Fruit fly (Drosophila melanogaster): ENCODE measurements around the gene CG17721.

The CG17721 gene

DNA sequence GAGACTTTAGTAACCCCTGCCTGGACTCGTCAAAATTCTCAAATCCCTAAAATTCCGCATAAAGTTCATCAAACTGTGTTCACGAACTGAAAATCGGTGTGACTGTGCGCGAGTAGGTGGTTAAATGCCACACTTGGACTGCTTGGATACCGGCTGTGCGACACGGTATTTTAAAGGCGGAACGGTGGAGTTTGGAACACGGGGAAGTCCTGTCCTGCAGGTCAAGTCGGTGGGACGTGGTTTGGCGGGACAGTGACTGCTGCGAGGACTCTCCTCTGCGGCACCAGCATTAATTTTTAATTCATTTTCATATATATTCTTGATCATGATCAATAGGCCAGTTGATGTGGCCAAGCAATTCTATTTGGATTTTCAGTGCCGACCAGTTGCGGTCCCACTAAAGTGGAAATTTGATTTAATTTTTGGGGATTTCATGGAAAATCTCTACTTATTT is at the start of gene CG17721, which contains the start of gene Arfip:
TSS of gene CG17721 (plus strand) at position 223 of the 454 bp plus-strand sequence.
TSS of gene Arfip (minus strand) at position 96 of the 454 bp plus-strand sequence.
- no peak for TF ChIP-seq noc (tag; optimal IDR thresholded peaks at IDR 0.05)

- TF ChIP-seq noc (tag; optimal IDR thresholded peaks at IDR 0.05), result no peak
These were observed 39.1 kb upstream of the CG17721 start, which contains the start of gene CG18577 for dm6 chr3R:11195792-11196191. Gene CG18577 (plus strand): TSS chr3R:11196092.

- TF ChIP-seq noc (tag; optimal IDR thresholded peaks at IDR 0.05), result peak; percentile 98
These were observed 38.1 kb upstream of the CG17721 start for dm6 chr3R:11196648-11197388.

- TF ChIP-seq noc (tag; optimal IDR thresholded peaks at IDR 0.05), result no peak
These were observed 37.6 kb upstream of the CG17721 start, which contains the start of gene cu for dm6 chr3R:11197389-11197716. Gene cu (plus strand): TSS chr3R:11197592.

DNA sequence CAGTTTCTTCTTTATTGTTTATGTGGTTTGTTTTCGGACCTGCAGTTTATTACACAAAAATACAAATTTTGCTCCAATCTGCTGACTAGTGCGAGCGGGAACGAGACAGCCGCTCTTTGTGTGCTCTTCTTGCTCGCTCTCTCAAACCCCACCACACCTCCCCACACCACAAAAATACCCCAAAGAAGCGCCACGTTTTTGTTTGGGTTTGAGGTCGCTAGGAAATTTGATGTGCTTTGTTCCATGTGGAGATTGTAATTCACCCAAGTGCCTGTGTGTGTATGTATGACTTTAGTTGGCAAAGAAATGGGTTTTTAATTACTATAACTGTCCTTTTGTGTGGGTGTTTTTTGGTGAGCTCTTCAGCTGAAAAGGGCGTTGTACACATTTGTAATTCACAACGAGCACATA is 36.9 kb upstream of the CG17721 start:
- peak; percentile 34 for TF ChIP-seq noc (tag; optimal IDR thresholded peaks at IDR 0.05)

DNA sequence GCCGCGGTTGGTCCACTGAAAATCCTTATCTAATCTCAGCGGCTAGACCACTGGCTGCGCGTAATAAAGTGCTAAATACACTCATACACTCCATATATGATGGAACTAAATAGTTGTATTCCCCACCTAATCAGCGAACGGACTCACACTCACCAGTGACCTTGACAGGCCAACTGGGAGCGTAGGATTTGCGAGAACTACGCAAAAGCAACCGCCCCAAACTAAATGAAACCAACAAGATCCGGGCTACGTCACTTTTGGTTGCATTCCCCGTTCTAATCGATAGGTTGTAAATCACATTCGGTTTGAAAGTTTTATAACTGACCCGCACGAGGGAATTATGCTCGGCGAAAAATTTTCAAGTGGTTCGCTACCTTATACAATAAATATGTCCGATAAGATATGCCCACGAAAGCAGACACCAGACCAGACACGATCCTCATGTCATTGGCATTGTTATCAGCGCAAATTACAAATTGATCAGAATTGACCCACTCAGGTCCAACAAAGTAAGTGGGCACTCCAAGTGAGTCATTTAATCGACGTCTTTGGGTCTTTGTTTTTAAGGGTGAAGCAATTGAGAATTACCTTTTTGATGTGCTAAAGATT is 35.6 kb upstream of the CG17721 start:
- peak; percentile 71 for TF ChIP-seq noc (tag; optimal IDR thresholded peaks at IDR 0.05)

DNA sequence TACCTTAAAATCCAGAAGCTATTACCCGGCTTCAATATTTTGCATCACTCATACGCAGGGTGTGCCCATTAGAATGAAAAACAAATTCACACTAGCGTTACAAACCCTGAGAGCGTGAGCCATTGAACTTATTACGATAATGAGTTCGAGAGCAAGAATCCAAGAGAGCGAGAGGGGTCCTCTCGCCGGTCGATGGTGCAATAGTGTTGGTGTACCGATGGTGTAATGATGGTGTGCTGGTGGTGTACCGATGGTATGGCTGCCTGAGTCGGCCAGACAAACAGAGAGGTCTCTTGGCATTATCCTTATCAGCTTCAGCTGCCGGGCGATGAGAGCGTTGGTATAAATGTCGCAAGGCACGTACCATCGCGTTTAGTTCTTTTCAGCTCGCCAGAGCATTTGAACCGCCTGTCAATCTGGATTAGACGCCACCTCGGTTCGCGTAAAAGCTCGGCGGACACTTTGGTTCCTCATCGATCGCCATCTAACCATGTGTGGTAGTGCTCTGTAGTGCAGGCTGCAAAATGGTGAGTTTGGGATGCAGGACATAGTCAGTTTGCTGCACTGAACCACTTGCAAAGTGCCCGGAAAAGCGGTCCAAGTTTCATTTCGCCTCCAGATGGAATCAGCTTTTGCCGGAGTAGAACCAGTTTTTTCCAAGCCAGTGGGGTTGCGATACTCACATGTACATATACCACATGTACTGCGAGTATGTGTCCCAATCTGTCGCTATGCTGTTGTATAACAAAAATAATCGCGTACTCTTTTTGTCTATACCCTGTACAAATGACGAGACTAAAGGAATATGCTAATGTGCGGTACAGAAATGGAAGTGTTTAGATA is 34.7 kb upstream of the CG17721 start:
- TF ChIP-seq noc (tag; optimal IDR thresholded peaks at IDR 0.05), result no peak

DNA sequence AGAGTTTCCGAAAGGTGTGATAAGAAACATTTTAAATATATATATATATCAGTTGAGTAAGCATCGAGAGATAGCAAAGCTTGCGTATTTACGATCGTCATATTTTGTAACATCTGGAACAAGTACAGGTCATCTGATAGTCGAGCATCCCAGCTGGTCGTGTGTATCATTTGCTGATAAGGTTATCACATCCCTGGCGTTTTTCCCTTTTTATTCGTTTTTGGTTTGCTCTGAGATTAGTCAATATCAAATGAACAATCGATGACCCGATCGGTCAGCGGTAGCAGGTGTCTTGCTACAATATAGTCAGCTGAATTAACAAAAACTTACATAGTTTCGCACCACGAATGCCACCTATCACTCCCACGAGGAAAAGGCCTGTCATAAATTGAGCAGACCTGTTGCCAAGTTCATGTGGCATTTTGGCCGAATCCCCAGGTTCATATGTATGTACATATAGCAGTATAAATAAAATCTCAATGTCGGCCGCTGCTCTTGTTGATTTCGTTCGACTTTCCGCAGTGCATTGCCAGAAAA is 34.0 kb upstream of the CG17721 start:
- peak; percentile 94 for TF ChIP-seq noc (tag; optimal IDR thresholded peaks at IDR 0.05)

dm6 chr3R:11208766-11209331 is 26.1 kb upstream of the CG17721 start:
- no peak for TF ChIP-seq noc (tag; optimal IDR thresholded peaks at IDR 0.05)

- peak; percentile 63 for TF ChIP-seq noc (tag; optimal IDR thresholded peaks at IDR 0.05)
These were observed 25.0 kb upstream of the CG17721 start, which contains the start of the genes SdhC and Tctp for dm6 chr3R:11209801-11210402. Gene SdhC (minus strand): TSS chr3R:11209849. Gene Tctp (plus strand): TSS chr3R:11210247.

- peak; percentile 68 for TF ChIP-seq noc (tag; optimal IDR thresholded peaks at IDR 0.05)
These were observed 23.5 kb upstream of the CG17721 start for dm6 chr3R:11211291-11212061.

- peak; percentile 85 for TF ChIP-seq noc (tag; optimal IDR thresholded peaks at IDR 0.05)
These were observed 20.4 kb upstream of the CG17721 start, which contains the start of gene ZnT86D for dm6 chr3R:11214449-11214950. Gene ZnT86D (minus strand): TSS chr3R:11214539.

- TF ChIP-seq noc (tag; optimal IDR thresholded peaks at IDR 0.05), result peak; percentile 69
These were observed 18.7 kb upstream of the CG17721 start, which contains the start of the genes RpS25 and CG4820 for dm6 chr3R:11216156-11216630. Gene RpS25 (minus strand): TSS chr3R:11216287. Gene CG4820 (plus strand): TSS chr3R:11216535.

DNA sequence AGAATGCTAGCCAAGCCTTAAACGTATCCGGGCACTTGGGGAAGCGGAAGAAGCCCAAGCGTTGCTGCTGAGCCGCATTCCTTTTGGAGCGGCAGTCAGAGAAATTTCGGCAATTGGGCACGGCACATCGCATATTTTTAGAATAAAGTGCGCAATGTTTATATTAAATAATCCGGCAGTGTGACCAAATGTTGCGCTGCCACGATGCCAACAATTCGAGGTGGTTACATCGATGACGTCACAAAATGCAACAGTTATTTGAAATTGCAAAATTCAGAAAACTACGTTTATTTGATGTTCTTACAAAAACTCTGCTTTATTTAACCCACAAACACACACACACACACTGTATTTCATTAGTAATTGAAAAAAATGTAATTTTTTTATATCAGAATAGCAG is 15.1 kb upstream of the CG17721 start, which contains the start of gene CG6689:
TSS of gene CG6689 (minus strand) at position 182 of the 400 bp plus-strand sequence.
- TF ChIP-seq noc (tag; optimal IDR thresholded peaks at IDR 0.05), result no peak
